Worm (Caenorhabditis elegans): ENCODE measurements around the gene dve-1.

Gene dve-1

ce11 chrX:423757-424156 lies 9.9 kb downstream of the dve-1 start:
- TF ChIP-seq sea-1 (GFP tag; conservative IDR thresholded peaks at IDR 0.05) (no peak), aly-1 (tag; optimal IDR thresholded peaks at IDR 0.05) (no peak), F13C5.2 (tag; optimal IDR thresholded peaks at IDR 0.05) (no peak), ets-7 (tag; optimal IDR thresholded peaks at IDR 0.05) (no peak), hmg-4 (GFP tag; optimal IDR thresholded peaks at IDR 0.05) (no peak), ama-1 (optimal IDR thresholded peaks at IDR 0.05) (no peak), tbx-37 (GFP tag; conservative IDR thresholded peaks at IDR 0.05) (no peak), ceh-36 (tag; optimal IDR thresholded peaks at IDR 0.05) (no peak), pes-1 (GFP tag; IDR thresholded peaks at IDR 0.05) (no peak), flt-1 (GFP tag; IDR thresholded peaks at IDR 0.05) (no peak), tbx-11 (GFP tag; IDR thresholded peaks at IDR 0.05) (no peak), tra-4 (tag; optimal IDR thresholded peaks at IDR 0.05) (no peak)

- TF ChIP-seq tbx-11 (GFP tag; IDR thresholded peaks at IDR 0.05) (no peak), ama-1 (optimal IDR thresholded peaks at IDR 0.05) (no peak), scrt-1 (GFP tag; IDR thresholded peaks at IDR 0.05) (no peak), flt-1 (GFP tag; IDR thresholded peaks at IDR 0.05) (no peak), ceh-13 (GFP tag; optimal IDR thresholded peaks at IDR 0.05) (no peak), tbx-37 (GFP tag; conservative IDR thresholded peaks at IDR 0.05) (no peak), hnd-1 (tag; optimal IDR thresholded peaks at IDR 0.05) (no peak), tra-4 (tag; optimal IDR thresholded peaks at IDR 0.05) (no peak), hmg-4 (GFP tag; optimal IDR thresholded peaks at IDR 0.05) (no peak), B0310.2 (tag; optimal IDR thresholded peaks at IDR 0.05) (no peak), aly-1 (tag; optimal IDR thresholded peaks at IDR 0.05) (no peak), F13C5.2 (tag; optimal IDR thresholded peaks at IDR 0.05) (no peak), pes-1 (GFP tag; IDR thresholded peaks at IDR 0.05) (no peak), sea-1 (GFP tag; conservative IDR thresholded peaks at IDR 0.05) (no peak), ceh-36 (tag; optimal IDR thresholded peaks at IDR 0.05) (no peak), ets-7 (tag; optimal IDR thresholded peaks at IDR 0.05) (no peak)
Measured at ce11 chrX:421785-422657, 11.6 kb downstream of the dve-1 start.

ce11 chrX:421407-421784 lies 12.2 kb downstream of the dve-1 start, which contains the start of gene col-19:
TSS of gene col-19 (plus strand) at chrX:421707.
- TF ChIP-seq ets-7 (tag; optimal IDR thresholded peaks at IDR 0.05), result no peak
- no peak for TF ChIP-seq ama-1 (optimal IDR thresholded peaks at IDR 0.05)
- TF ChIP-seq aly-1 (tag; optimal IDR thresholded peaks at IDR 0.05), result no peak
- no peak for TF ChIP-seq scrt-1 (GFP tag; IDR thresholded peaks at IDR 0.05)
- TF ChIP-seq hmg-4 (GFP tag; optimal IDR thresholded peaks at IDR 0.05), result no peak
- TF ChIP-seq flt-1 (GFP tag; IDR thresholded peaks at IDR 0.05), result no peak
- TF ChIP-seq hnd-1 (tag; optimal IDR thresholded peaks at IDR 0.05), result no peak
- TF ChIP-seq F13C5.2 (tag; optimal IDR thresholded peaks at IDR 0.05), result no peak
- TF ChIP-seq sea-1 (GFP tag; conservative IDR thresholded peaks at IDR 0.05), result no peak
- no peak for TF ChIP-seq tra-4 (tag; optimal IDR thresholded peaks at IDR 0.05)
- TF ChIP-seq hmbx-1 (tag; optimal IDR thresholded peaks at IDR 0.05), result no peak
- TF ChIP-seq ceh-13 (GFP tag; optimal IDR thresholded peaks at IDR 0.05), result no peak

ce11 chrX:410073-410572 lies 23.5 kb downstream of the dve-1 start:
- TF ChIP-seq tbx-37 (GFP tag; conservative IDR thresholded peaks at IDR 0.05) (peak; percentile 82), B0310.2 (tag; optimal IDR thresholded peaks at IDR 0.05) (peak; percentile 78), hmg-4 (GFP tag; optimal IDR thresholded peaks at IDR 0.05) (peak; percentile 98), tra-4 (tag; optimal IDR thresholded peaks at IDR 0.05) (peak; percentile 54), aly-1 (tag; optimal IDR thresholded peaks at IDR 0.05) (peak; percentile 89), ama-1 (optimal IDR thresholded peaks at IDR 0.05) (no peak), ceh-13 (GFP tag; optimal IDR thresholded peaks at IDR 0.05) (peak; percentile 82), flt-1 (GFP tag; IDR thresholded peaks at IDR 0.05) (peak; percentile 91), F13C5.2 (tag; optimal IDR thresholded peaks at IDR 0.05) (peak; percentile 96), sea-1 (GFP tag; conservative IDR thresholded peaks at IDR 0.05) (peak; percentile 92), hmbx-1 (tag; optimal IDR thresholded peaks at IDR 0.05) (peak; percentile 71), scrt-1 (GFP tag; IDR thresholded peaks at IDR 0.05) (peak; percentile 92), ceh-36 (tag; optimal IDR thresholded peaks at IDR 0.05) (peak; percentile 80), hnd-1 (tag; optimal IDR thresholded peaks at IDR 0.05) (peak; percentile 77), ets-7 (tag; optimal IDR thresholded peaks at IDR 0.05) (peak; percentile 85), tbx-11 (GFP tag; IDR thresholded peaks at IDR 0.05) (peak; percentile 93), pes-1 (GFP tag; IDR thresholded peaks at IDR 0.05) (peak; percentile 93)

- TF ChIP-seq tbx-37 (GFP tag; conservative IDR thresholded peaks at IDR 0.05) (no peak), tbx-11 (GFP tag; IDR thresholded peaks at IDR 0.05) (no peak)
Measured at ce11 chrX:404597-404996, 29.0 kb downstream of the dve-1 start, which contains the start of gene R04A9.1. TSS of gene R04A9.1 (plus strand) at chrX:404897.

ce11 chrX:402951-403350 lies 30.7 kb downstream of the dve-1 start:
- TF ChIP-seq scrt-1 (GFP tag; IDR thresholded peaks at IDR 0.05) (no peak), ceh-36 (tag; optimal IDR thresholded peaks at IDR 0.05) (no peak), ceh-13 (GFP tag; optimal IDR thresholded peaks at IDR 0.05) (no peak), hmbx-1 (tag; optimal IDR thresholded peaks at IDR 0.05) (no peak), ama-1 (optimal IDR thresholded peaks at IDR 0.05) (no peak), ets-7 (tag; optimal IDR thresholded peaks at IDR 0.05) (no peak), pes-1 (GFP tag; IDR thresholded peaks at IDR 0.05) (no peak), aly-1 (tag; optimal IDR thresholded peaks at IDR 0.05) (no peak), hmg-4 (GFP tag; optimal IDR thresholded peaks at IDR 0.05) (no peak)

- TF ChIP-seq tbx-37 (GFP tag; conservative IDR thresholded peaks at IDR 0.05), result no peak
- TF ChIP-seq tbx-11 (GFP tag; IDR thresholded peaks at IDR 0.05), result no peak
- TF ChIP-seq sea-1 (GFP tag; conservative IDR thresholded peaks at IDR 0.05), result peak; percentile 50; the same call in 1 of the 2 replicates
Measured at ce11 chrX:399535-399934, 34.1 kb downstream of the dve-1 start.
